Fruit fly (Drosophila melanogaster): ENCODE data around the gene grn.
A peak's percentile ranks its signal among the peaks of the same experiment; 100 is the strongest.

grn gene

DNA sequence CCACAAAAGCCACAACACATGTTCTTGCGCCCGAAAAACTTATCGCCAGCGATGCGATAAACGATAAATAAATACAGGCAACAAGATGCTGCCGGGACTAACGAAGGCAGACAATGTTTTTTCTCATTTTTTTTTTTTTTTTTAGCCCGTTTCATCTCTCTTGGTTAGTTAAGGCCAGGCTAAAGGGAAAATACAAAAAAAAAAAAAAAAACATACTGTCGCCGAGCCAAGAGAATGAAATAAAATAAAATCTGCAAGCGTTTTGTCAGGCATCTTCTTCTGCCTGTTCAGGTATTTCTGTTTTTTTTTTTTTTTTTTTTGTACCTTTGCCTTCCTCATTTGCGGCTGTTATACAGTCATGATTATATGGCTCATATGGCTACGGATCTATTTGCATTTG is 16.4 kb downstream of the grn start:
- no peak for TF ChIP-seq CG3919 (GFP tag; optimal IDR thresholded peaks at IDR 0.05)
- TF ChIP-seq CG11762 (GFP tag; optimal IDR thresholded peaks at IDR 0.05; ENCODE audit: insufficient read depth) = no peak
- peak; percentile 4 to 43 for TF ChIP-seq ss (GFP tag; optimal IDR thresholded peaks at IDR 0.05)
- peak; percentile 59 for TF ChIP-seq CG6808 (GFP tag; optimal IDR thresholded peaks at IDR 0.05)
- no peak for TF ChIP-seq CG6854 (GFP tag; optimal IDR thresholded peaks at IDR 0.05)
- TF ChIP-seq Eip75B (GFP tag; optimal IDR thresholded peaks at IDR 0.05) = no peak
- TF ChIP-seq Ets96B (tag; optimal IDR thresholded peaks at IDR 0.05) = peak; percentile 32
- no peak for TF ChIP-seq CG8632 (GFP tag; optimal IDR thresholded peaks at IDR 0.05)
- no peak for TF ChIP-seq CG11902 (GFP tag; optimal IDR thresholded peaks at IDR 0.05)
- TF ChIP-seq CG7368 (GFP tag; optimal IDR thresholded peaks at IDR 0.05) = no peak
- TF ChIP-seq Eip93F (GFP tag; optimal IDR thresholded peaks at IDR 0.05) = no peak
- no peak for TF ChIP-seq Hr4 (GFP tag; optimal IDR thresholded peaks at IDR 0.05)
- peak; percentile 14 for TF ChIP-seq CG10669 (GFP tag; optimal IDR thresholded peaks at IDR 0.05)
- TF ChIP-seq svp (GFP tag) = no peak
- TF ChIP-seq fd85E (GFP tag; optimal IDR thresholded peaks at IDR 0.05) = no peak
- peak; percentile 17 for TF ChIP-seq dsx (GFP tag; optimal IDR thresholded peaks at IDR 0.05; ENCODE audit: poor library complexity, severe bottlenecking)
- no peak for TF ChIP-seq CG11294 (GFP tag; IDR thresholded peaks at IDR 0.05)
- peak; percentile 38 for TF ChIP-seq spab (GFP tag; optimal IDR thresholded peaks at IDR 0.05)
- TF ChIP-seq Sox102F (GFP tag; optimal IDR thresholded peaks at IDR 0.05) = peak; percentile 1
- TF ChIP-seq CG9139 (GFP tag; optimal IDR thresholded peaks at IDR 0.05) = peak; percentile 9

DNA sequence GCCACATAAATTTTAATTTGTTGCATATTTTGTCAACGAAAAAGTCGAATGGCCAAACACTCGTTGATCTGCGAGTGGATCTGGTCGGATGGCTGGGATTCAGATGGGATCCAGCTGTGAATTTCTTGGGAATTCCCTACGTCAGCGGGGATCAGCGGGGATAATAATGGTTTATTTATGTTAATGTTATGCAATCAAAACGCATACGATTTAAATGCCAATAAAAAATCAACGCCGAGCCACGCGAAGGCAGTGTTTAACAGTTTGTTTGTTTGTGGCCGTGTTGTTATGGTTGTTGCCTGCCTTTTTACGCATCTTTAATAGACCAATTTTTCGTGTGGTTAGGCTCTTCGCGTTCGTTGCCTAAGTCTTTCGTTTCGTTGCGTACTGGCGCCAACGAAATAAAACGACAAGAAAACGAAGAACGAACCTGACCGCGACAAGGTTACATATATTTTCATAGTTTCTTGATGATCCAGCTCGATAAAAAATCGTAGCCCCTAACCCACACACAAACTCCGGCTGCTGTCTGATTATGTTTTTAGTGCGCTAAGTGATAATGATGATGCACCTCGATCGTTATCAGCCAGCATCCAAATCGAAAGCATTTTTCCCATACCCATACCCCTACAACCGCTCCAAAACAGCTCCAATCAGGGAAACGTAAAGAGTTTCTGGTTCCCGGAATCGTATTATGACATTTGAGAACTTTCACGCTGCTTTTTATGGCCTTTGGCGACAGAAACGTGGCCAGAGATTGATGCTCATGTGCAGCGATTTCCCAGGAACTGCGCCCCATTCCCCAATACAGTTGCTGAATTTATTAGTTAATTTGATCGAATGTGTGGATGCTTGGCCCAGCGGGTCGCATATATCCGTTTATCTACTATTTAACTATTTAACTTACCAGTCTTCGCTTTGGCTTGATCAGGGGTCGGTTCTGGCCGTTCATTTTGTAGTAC is 20.9 kb downstream of the grn start:
- TF ChIP-seq Smox (GFP tag; optimal IDR thresholded peaks at IDR 0.05) = no peak

DNA sequence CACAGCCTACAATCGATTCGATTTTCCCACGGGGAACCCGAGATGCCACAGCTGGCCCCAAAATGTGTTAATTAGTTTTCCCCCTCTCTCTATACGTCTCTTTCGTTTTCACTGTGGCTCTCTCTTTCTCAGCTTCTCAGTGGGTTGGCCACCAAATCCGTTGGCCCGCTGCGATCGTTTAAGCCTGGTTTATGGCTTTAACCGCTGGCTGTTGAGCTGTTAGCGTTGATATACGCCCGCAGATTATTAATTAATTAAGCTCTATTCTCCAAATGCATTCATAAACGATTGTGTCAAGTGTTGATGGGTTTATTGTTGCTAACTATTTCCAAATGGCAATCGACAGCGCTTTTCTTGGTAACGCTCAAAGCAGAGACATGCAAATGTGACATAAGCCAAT is 22.9 kb downstream of the grn start:
- TF ChIP-seq Sox15 (GFP tag; optimal IDR thresholded peaks at IDR 0.05) = no peak
- no peak for TF ChIP-seq topi (GFP tag; optimal IDR thresholded peaks at IDR 0.05)
- no peak for TF ChIP-seq eg (GFP tag; IDR thresholded peaks at IDR 0.05)
- no peak for TF ChIP-seq CG10631 (GFP tag; optimal IDR thresholded peaks at IDR 0.05)
- no peak for TF ChIP-seq CG10669 (GFP tag; optimal IDR thresholded peaks at IDR 0.05)
- no peak for TF ChIP-seq CG6854 (GFP tag; optimal IDR thresholded peaks at IDR 0.05)
- TF ChIP-seq CG3032 (tag; optimal IDR thresholded peaks at IDR 0.05) = no peak
- no peak for TF ChIP-seq esn (GFP tag; optimal IDR thresholded peaks at IDR 0.05)
- TF ChIP-seq svp (GFP tag) = no peak
- no peak for TF ChIP-seq Smox (GFP tag; optimal IDR thresholded peaks at IDR 0.05)
- no peak for TF ChIP-seq cyc (GFP tag; optimal IDR thresholded peaks at IDR 0.05)
- TF ChIP-seq Lpt (GFP tag; optimal IDR thresholded peaks at IDR 0.05) = no peak
- TF ChIP-seq pdm3 (GFP tag; optimal IDR thresholded peaks at IDR 0.05) = no peak
- TF ChIP-seq CG3919 (GFP tag; optimal IDR thresholded peaks at IDR 0.05) = no peak
- no peak for TF ChIP-seq ss (GFP tag; optimal IDR thresholded peaks at IDR 0.05)
- TF ChIP-seq fkh (GFP tag; optimal IDR thresholded peaks at IDR 0.05) = no peak
- no peak for TF ChIP-seq CG16779 (tag; optimal IDR thresholded peaks at IDR 0.05)
- TF ChIP-seq dsx (GFP tag; optimal IDR thresholded peaks at IDR 0.05; ENCODE audit: poor library complexity, severe bottlenecking) = no peak

- TF ChIP-seq CG9139 (GFP tag; optimal IDR thresholded peaks at IDR 0.05) (no peak), Eip78C (GFP tag) (peak; percentile 32), ss (GFP tag; optimal IDR thresholded peaks at IDR 0.05) (peak in 1 of 2 experiments; percentile 52)
These were observed 24.0 kb downstream of the grn start for dm6 chr3R:8157247-8157646.

All from whole organism, prepupa.